Fruit fly (Drosophila melanogaster): Measurements from ENCODE around the gene CG46306.

CG46306 gene

dm6 chrX:16786860-16787415 is 48.4 kb downstream of the CG46306 start, which contains the start of the genes CG9609 and Sap30 (continued):
- TF ChIP-seq bigmax (GFP tag; optimal IDR thresholded peaks at IDR 0.05) (no peak), Six4 (GFP tag; optimal IDR thresholded peaks at IDR 0.05) (no peak), emc (GFP tag; optimal IDR thresholded peaks at IDR 0.05) (no peak), CG3838 (GFP tag; optimal IDR thresholded peaks at IDR 0.05) (no peak), CG2875 (GFP tag; optimal IDR thresholded peaks at IDR 0.05) (no peak), Trl (optimal IDR thresholded peaks at IDR 0.05) (no peak), Trl (GFP tag; optimal IDR thresholded peaks at IDR 0.05) (peak; percentile 4), CG3065 (GFP tag; optimal IDR thresholded peaks at IDR 0.05) (no peak), zfh1 (GFP tag; IDR thresholded peaks at IDR 0.05) (no peak), CG16815 (GFP tag; optimal IDR thresholded peaks at IDR 0.05) (no peak), gcm (GFP tag; optimal IDR thresholded peaks at IDR 0.05) (no peak), z (GFP tag; IDR thresholded peaks at IDR 0.05) (no peak), CG1529 (GFP tag; optimal IDR thresholded peaks at IDR 0.05) (no peak), CG15514 (GFP tag; optimal IDR thresholded peaks at IDR 0.05) (peak; percentile 10), sr (GFP tag; IDR thresholded peaks at IDR 0.05) (no peak), lbe (GFP tag; optimal IDR thresholded peaks at IDR 0.05) (no peak), CG1647 (GFP tag; optimal IDR thresholded peaks at IDR 0.05) (no peak), NC2β (GFP tag; optimal IDR thresholded peaks at IDR 0.05) (no peak), pzg (GFP tag; optimal IDR thresholded peaks at IDR 0.05) (peak; percentile 73), schlank (tag; optimal IDR thresholded peaks at IDR 0.05) (no peak), CG7963 (GFP tag; IDR thresholded peaks at IDR 0.05; ENCODE audit: partially characterized antibody) (no peak), CG13424 (tag; optimal IDR thresholded peaks at IDR 0.05) (no peak), CG17359 (tag; optimal IDR thresholded peaks at IDR 0.05) (no peak), zfh2 (GFP tag; optimal IDR thresholded peaks at IDR 0.05) (no peak), gce (GFP tag; IDR thresholded peaks at IDR 0.05) (0 out of 3 replicates have a peak, but pooled peaks have one; percentile 15), CG9727 (GFP tag; optimal IDR thresholded peaks at IDR 0.05) (no peak), nerfin-1 (tag; optimal IDR thresholded peaks at IDR 0.05) (no peak), CG12219 (GFP tag; optimal IDR thresholded peaks at IDR 0.05) (no peak), CHES-1-like (GFP tag; optimal IDR thresholded peaks at IDR 0.05) (no peak), CG4360 (GFP tag; IDR thresholded peaks at IDR 0.05) (no peak), gro (GFP tag; optimal IDR thresholded peaks at IDR 0.05) (no peak), CG11723 (GFP tag; optimal IDR thresholded peaks at IDR 0.05) (no peak), Spps (tag; optimal IDR thresholded peaks at IDR 0.05) (no peak), CG30403 (GFP tag; optimal IDR thresholded peaks at IDR 0.05) (no peak), br (optimal IDR thresholded peaks at IDR 0.05) (no peak), Med (GFP tag) (peak; percentile 71), CG8478 (optimal IDR thresholded peaks at IDR 0.05) (no peak), CG15479 (GFP tag; optimal IDR thresholded peaks at IDR 0.05) (no peak), cg (GFP tag; optimal IDR thresholded peaks at IDR 0.05) (no peak), B-H2 (GFP tag; optimal IDR thresholded peaks at IDR 0.05) (no peak), CG12299 (tag; optimal IDR thresholded peaks at IDR 0.05) (no peak), H2.0 (GFP tag; IDR thresholded peaks at IDR 0.05) (no peak), HHEX (GFP tag; optimal IDR thresholded peaks at IDR 0.05) (no peak), CG13123 (GFP tag; optimal IDR thresholded peaks at IDR 0.05) (no peak), CG34224 (GFP tag; IDR thresholded peaks at IDR 0.05; ENCODE audit: partially characterized antibody) (no peak), CG3407 (GFP tag; optimal IDR thresholded peaks at IDR 0.05) (no peak), CkIIα-i1 (GFP tag; IDR thresholded peaks at IDR 0.05) (no peak), Rfx (GFP tag; IDR thresholded peaks at IDR 0.05) (peak; percentile 13; the same call in 1 of the 2 replicates), Adf1 (GFP tag; IDR thresholded peaks at IDR 0.05) (no peak), CG3847 (GFP tag; IDR thresholded peaks at IDR 0.05) (peak; percentile 18; the same call in 1 of the 2 replicates), Poxn (GFP tag; IDR thresholded peaks at IDR 0.05) (no peak), CG6689 (GFP tag; IDR thresholded peaks at IDR 0.05) (no peak), BtbVII (GFP tag; optimal IDR thresholded peaks at IDR 0.05) (no peak)

Data from whole organism, embryonic.